Worm (Caenorhabditis elegans) whole organism, midembryonic: ENCODE results near the gene C47E8.9.

Source experiments
- T22C8.4 ChIP-seq: fragments of 200-800 bp; sonication (Bioruptor generic); IDR thresholded peaks from 2 replicates; pipeline ENCODE4 v1.3.6; 2022; ENCODE audit warnings: missing genetic modification characterization, missing compliant biosample characterization
- cog-1 ChIP-seq: sonication (generic microtip); optimal IDR thresholded peaks from 2 replicates; lab custom pipeline; 2016; ENCODE audit warnings: missing genetic modification characterization, missing compliant biosample characterization
- flt-1 ChIP-seq: fragments of 200-800 bp; sonication (Bioruptor generic); IDR thresholded peaks from 2 replicates; pipeline ENCODE4 v1.3.6; 2022; ENCODE audit warnings: missing genetic modification characterization, missing compliant biosample characterization
- klf-2 ChIP-seq: fragments of 200-800 bp; sonication (Bioruptor generic); conservative IDR thresholded peaks from 2 replicates; pipeline ENCODE4 v1.3.6; 2022; ENCODE audit warnings: missing genetic modification reagents, missing genetic modification characterization, missing compliant biosample characterization
- med-1 ChIP-seq: sonication (generic microtip); optimal IDR thresholded peaks from 2 replicates; lab custom pipeline; 2017; ENCODE audit warnings: missing genetic modification characterization, mild to moderate bottlenecking, missing compliant biosample characterization, antibody characterized with exemption, missing genetic modification reagents; ENCODE audit not compliant: insufficient read depth
- ref-1 ChIP-seq: fragments of 200-800 bp; sonication (Bioruptor generic); conservative IDR thresholded peaks from 2 replicates; pipeline ENCODE4 v1.3.6; 2022; ENCODE audit warnings: missing genetic modification reagents, missing genetic modification characterization, missing compliant biosample characterization
- tab-1 ChIP-seq: fragments of 200-800 bp; sonication (Bioruptor generic); IDR thresholded peaks from 2 replicates; pipeline ENCODE4 v1.3.6; 2022; ENCODE audit warnings: missing genetic modification characterization, missing compliant biosample characterization
- ztf-23 ChIP-seq: fragments of 200-800 bp; sonication (Bioruptor generic); IDR thresholded peaks from 2 replicates; pipeline ENCODE4 v1.3.6; 2022; ENCODE audit warnings: missing genetic modification reagents, missing genetic modification characterization, missing compliant biosample characterization
- ztf-29 ChIP-seq: fragments of 200-800 bp; sonication (Bioruptor generic); IDR thresholded peaks from 2 replicates; pipeline ENCODE4 v1.3.6; 2022; ENCODE audit warnings: missing genetic modification reagents, missing genetic modification characterization, missing compliant biosample characterization

C47E8.9 gene

DNA sequence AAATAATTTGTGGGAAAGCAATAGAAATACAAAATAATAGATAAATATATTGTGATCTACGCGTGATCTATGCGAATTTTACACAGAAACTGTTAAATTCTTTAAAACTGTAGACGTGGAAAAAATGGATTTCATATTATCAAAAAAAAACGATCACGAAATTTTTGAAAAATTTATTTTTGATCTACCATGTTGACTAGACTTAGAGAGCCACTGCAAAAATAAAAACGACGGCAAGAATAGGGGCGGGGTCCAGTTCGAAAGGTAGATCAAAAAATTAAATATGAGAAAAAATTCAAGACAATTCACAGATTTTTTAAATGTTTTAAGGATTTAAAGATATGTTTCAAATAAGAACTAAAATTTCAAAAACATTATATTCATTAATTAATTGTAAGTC is 25.0 kb upstream of the C47E8.9 start:
- no peak for TF ChIP-seq T22C8.4
- TF ChIP-seq klf-2 (GFP tag; lab: Robert Waterston, UW), result no peak
- no peak for TF ChIP-seq tab-1 (GFP tag; lab: Robert Waterston, UW)
- no peak for TF ChIP-seq flt-1
- no peak for TF ChIP-seq ztf-23 (GFP tag; lab: Robert Waterston, UW)
- no peak for TF ChIP-seq cog-1 (tag; lab: Kevin White, UChicago)
- TF ChIP-seq ztf-29 (GFP tag; lab: Robert Waterston, UW), result no peak

DNA sequence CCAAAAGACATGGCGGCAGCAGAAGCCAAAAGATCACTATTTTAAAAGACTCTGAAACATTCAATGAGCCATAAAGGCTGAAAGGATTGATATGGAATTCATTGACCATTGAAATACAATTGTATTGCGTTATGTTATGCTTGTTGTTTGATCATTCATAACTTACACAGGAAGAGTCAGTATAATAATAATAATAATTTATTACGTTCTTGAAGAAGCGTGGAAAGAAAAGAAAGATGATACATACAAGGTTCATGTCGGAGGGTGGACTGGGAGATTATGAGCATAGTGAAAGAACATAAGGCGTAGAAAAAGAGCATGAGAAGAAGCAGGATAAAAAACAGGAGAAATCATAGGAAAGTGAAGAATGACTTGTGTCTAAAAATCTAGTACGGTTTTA is 23.0 kb upstream of the C47E8.9 start, which contains the start of gene F43D2.7:
Gene F43D2.7 (minus strand): TSS at position 101 of the 400 bp plus-strand sequence.
- TF ChIP-seq tab-1 (GFP tag; lab: Robert Waterston, UW) (no peak), flt-1 (no peak), klf-2 (GFP tag; lab: Robert Waterston, UW) (no peak), T22C8.4 (no peak), med-1 (GFP tag; lab: Kevin White, UChicago) (no peak), ref-1 (GFP tag; lab: Robert Waterston, UW) (no peak), cog-1 (tag; lab: Kevin White, UChicago) (no peak), ztf-29 (GFP tag; lab: Robert Waterston, UW) (no peak), ztf-23 (GFP tag; lab: Robert Waterston, UW) (no peak)

DNA sequence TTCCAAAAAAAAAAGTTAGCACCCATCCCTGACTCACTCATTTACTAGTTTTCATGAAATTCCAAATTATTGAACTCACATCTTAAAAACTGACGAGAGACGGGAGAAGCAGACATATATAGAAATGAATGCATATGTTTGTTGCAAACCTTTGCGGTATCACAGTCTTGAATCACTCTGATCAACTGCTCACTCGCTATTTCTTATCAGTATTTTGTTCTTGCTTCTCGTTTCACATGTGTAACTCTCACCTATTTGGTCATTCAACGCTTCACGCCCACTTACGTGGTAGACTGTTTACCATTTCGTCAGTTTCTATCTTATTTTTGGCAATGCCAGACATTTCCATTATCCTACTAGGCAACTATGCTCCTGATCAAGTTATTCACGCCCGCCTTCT is 22.3 kb upstream of the C47E8.9 start, which contains the start of gene C54G10.1:
Gene C54G10.1 (plus strand): TSS at position 333 of the 400 bp plus-strand sequence.
- TF ChIP-seq flt-1, result no peak

DNA sequence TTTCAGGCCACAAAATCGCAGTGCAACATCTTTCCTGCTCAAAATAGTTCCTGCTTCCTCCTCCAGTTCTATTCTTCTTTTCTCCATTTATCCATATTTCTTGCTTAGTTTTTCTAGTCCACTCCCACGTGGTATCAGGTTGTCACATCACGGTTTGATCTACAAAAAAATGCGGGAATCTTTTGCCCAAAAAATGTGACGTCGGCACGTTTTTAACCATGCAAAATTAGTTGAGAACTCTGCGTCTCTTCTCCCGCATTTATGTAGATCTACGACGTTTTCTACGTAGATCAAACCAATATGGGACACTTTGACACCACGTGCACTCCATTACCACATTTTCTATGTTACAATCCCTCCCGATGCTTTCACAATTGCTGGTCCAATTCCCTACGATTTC is 21.1 kb upstream of the C47E8.9 start:
- TF ChIP-seq ztf-29 (GFP tag; lab: Robert Waterston, UW) (no peak), tab-1 (GFP tag; lab: Robert Waterston, UW) (no peak), ztf-23 (GFP tag; lab: Robert Waterston, UW) (no peak), med-1 (GFP tag; lab: Kevin White, UChicago) (no peak), ref-1 (GFP tag; lab: Robert Waterston, UW) (no peak)

DNA sequence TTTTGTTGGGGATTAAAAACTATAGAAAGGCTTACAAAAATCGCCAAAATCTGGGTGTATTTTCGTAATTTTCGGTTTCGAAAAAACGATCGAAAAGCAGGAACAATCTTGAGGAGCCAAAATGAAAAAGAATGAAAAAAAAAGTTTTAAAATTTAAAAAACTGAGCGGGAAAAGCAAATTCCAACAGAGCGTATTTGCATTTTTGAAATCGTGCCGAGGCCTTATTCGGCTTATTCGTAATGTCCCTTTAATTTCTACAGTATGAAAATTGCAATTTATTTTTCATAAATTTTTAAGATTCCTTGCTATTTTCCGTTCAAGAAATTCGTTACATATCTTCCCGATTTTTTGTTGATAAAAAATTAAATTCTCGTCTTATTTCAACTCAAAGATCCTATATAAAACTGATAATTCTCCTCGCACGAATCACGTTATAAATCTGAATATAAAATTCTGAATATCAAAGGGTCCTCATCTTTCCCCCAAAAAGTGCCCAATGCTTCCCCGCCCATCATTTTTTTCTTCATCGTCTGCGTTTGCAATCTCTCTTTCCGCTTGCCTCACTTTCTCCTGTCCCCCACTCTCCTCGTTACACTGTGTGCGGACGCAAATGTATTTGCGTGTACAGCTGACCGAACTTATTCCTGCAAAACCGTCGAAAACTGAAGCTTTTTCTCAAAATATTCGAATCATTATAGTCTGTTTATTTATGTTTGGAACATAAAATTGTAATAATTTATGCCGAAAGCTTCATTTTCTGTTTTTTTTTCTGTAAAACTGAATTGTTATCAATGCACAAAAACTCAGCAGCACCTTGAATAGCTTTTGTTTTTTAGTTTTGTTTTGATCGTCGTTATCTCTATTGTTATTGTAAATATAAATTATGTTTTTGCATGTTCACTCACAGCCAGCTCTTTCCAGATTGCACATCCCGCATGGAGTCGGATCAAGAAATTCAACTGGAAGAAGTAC is 17.0 kb upstream of the C47E8.9 start, which contains the start of the genes rfc-1 and pmp-3:
Gene rfc-1 (minus strand): TSS at position 163 of the 973 bp plus-strand sequence.
Gene pmp-3 (plus strand): TSS at position 923 of the 973 bp plus-strand sequence.
- TF ChIP-seq flt-1 (0 out of 2 replicates have a peak, but pooled peaks have one; percentile 38), tab-1 (GFP tag; lab: Robert Waterston, UW) (no peak), med-1 (GFP tag; lab: Kevin White, UChicago) (no peak)

DNA sequence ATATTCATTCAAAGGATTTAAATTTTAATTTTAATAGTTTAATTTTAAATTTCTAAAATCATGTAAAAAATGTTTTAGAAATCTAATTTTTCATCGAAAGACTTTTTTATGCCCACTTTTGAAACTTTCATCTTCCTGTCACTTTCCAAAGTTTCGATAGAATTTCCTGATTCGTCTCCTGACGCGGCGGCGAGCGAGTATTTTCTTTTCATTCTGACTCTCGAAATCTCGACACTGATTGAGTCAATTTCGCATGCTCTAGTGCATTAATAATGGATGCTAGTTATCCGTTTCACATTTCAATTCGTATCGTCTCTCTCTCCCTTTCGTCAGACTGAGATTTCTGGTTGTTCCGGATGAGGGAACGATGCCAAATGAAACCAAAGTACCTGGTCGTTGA is 14.3 kb upstream of the C47E8.9 start:
- TF ChIP-seq tab-1 (GFP tag; lab: Robert Waterston, UW), result no peak
- TF ChIP-seq ztf-23 (GFP tag; lab: Robert Waterston, UW), result no peak
- TF ChIP-seq flt-1, result no peak
- TF ChIP-seq ref-1 (GFP tag; lab: Robert Waterston, UW), result no peak
- TF ChIP-seq cog-1 (tag; lab: Kevin White, UChicago), result no peak
- no peak for TF ChIP-seq klf-2 (GFP tag; lab: Robert Waterston, UW)
- no peak for TF ChIP-seq ztf-29 (GFP tag; lab: Robert Waterston, UW)

DNA sequence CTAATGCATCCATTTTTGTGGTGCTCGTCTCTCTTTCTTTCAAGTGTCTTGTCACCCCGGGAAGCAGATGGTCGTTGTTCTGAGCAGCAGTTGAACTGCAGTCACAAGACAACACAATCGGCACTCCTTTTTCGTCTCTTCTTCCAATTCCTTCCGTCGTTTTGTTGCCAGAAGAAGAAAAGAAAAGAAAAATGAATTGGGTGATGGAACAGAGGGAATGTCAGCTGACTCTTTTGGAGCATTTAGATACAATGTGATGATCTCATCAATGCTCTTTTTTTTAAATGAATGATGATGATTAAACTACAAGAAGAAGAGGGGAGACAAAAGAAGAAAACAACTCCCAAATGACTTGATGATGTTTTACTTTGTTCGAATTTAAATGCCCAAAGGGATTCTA is 13.2 kb upstream of the C47E8.9 start:
- TF ChIP-seq ztf-23 (GFP tag; lab: Robert Waterston, UW) (no peak), med-1 (GFP tag; lab: Kevin White, UChicago) (no peak), tab-1 (GFP tag; lab: Robert Waterston, UW) (no peak), klf-2 (GFP tag; lab: Robert Waterston, UW) (no peak), flt-1 (no peak), T22C8.4 (no peak), cog-1 (tag; lab: Kevin White, UChicago) (no peak), ztf-29 (GFP tag; lab: Robert Waterston, UW) (no peak), ref-1 (GFP tag; lab: Robert Waterston, UW) (no peak)

DNA sequence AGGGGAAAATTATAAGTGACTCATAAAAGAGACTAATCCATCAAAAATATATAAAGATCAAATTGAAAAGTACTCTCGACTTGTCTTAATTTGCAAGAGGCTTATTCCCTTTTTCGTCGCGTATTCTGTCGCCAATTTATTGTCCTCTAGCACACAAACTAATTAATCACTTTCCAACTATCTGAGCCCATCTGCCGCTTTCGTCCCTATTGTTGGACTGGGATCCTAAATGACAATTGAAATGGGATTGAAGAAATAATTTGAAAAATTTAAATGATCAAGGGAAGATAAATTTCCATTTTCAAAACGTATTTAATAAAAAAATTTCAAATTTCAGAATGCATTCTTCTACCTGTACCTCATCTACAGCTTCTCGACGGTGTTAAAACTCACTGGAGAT is 12.5 kb upstream of the C47E8.9 start:
- TF ChIP-seq tab-1 (GFP tag; lab: Robert Waterston, UW) (no peak), cog-1 (tag; lab: Kevin White, UChicago) (no peak), ztf-29 (GFP tag; lab: Robert Waterston, UW) (no peak), flt-1 (no peak), klf-2 (GFP tag; lab: Robert Waterston, UW) (no peak), med-1 (GFP tag; lab: Kevin White, UChicago) (no peak), ref-1 (GFP tag; lab: Robert Waterston, UW) (no peak), T22C8.4 (no peak), ztf-23 (GFP tag; lab: Robert Waterston, UW) (no peak)

DNA sequence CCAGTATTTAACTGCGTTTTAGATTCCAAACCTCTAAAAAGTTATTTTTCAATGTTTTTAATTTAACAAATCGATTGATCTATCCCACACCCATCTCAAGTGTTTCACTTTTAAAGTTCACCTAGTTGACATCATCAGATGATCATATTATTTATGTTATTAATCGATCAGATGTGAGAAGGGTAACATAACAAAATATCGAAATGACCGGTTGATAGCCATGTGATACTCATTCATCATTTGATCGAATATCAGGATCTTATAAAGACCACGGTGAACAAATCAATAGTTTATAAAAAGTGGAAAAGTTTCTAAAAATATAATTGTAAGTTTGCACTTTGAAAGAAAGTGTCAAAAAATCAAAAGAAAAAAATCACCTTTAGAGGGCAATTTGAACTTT is 7.4 kb upstream of the C47E8.9 start:
- TF ChIP-seq ref-1 (GFP tag; lab: Robert Waterston, UW), result no peak
- no peak for TF ChIP-seq T22C8.4
- no peak for TF ChIP-seq klf-2 (GFP tag; lab: Robert Waterston, UW)
- TF ChIP-seq cog-1 (tag; lab: Kevin White, UChicago), result no peak
- TF ChIP-seq ztf-29 (GFP tag; lab: Robert Waterston, UW), result no peak
- no peak for TF ChIP-seq med-1 (GFP tag; lab: Kevin White, UChicago)
- TF ChIP-seq tab-1 (GFP tag; lab: Robert Waterston, UW), result no peak
- no peak for TF ChIP-seq flt-1
- TF ChIP-seq ztf-23 (GFP tag; lab: Robert Waterston, UW), result no peak
